Worm (Caenorhabditis elegans) whole organism, young adult: ENCODE data around the gene fbxc-40.
"Not testable (repeated sequence)": the region's sequence is repeated elsewhere in the genome, so short reads cannot be mapped to it uniquely, and the experiment has no call there.

Experiments used
- B0336.3 ChIP-seq: fragments of 200-800 bp; sonication (Bioruptor generic); IDR thresholded peaks from 2 replicates; pipeline ENCODE4 v1.3.6; 2022; ENCODE audit warnings: missing genetic modification characterization, missing compliant biosample characterization
- F23B12.7 ChIP-seq: sonication (generic microtip); optimal IDR thresholded peaks from 2 replicates; lab custom pipeline; 2017; ENCODE audit warnings: missing genetic modification characterization, mild to moderate bottlenecking, missing compliant biosample characterization, antibody characterized with exemption, moderate library complexity; ENCODE audit not compliant: insufficient read depth
- F33H1.4 ChIP-seq: fragments of 200-800 bp; sonication (Bioruptor generic); IDR thresholded peaks from 2 replicates; pipeline ENCODE4 v1.3.6; 2022; ENCODE audit warnings: missing genetic modification reagents, missing genetic modification characterization, missing compliant biosample characterization
- F52B5.7 ChIP-seq: sonication (generic microtip); optimal IDR thresholded peaks from 2 replicates; lab custom pipeline; 2016; ENCODE audit warnings: mild to moderate bottlenecking, missing genetic modification characterization, missing compliant biosample characterization
- F57A8.1 ChIP-seq: fragments of 200-800 bp; sonication (Bioruptor generic); optimal IDR thresholded peaks from 2 replicates; lab custom pipeline; 2018; ENCODE audit warnings: mild to moderate bottlenecking, missing genetic modification characterization, moderate library complexity, missing compliant biosample characterization
- T07F8.4 ChIP-seq: sonication (generic microtip); optimal IDR thresholded peaks from 2 replicates; lab custom pipeline; 2016; ENCODE audit warnings: mild to moderate bottlenecking, missing genetic modification characterization, moderate library complexity, missing compliant biosample characterization
- Y53F4B.3 ChIP-seq: fragments of 200-800 bp; sonication (Bioruptor generic); IDR thresholded peaks from 2 replicates; pipeline ENCODE4 v1.3.6; 2022; ENCODE audit warnings: missing genetic modification reagents, missing genetic modification characterization, missing compliant biosample characterization
- ama-1 ChIP-seq, 3 experiments: fragments of 150-350 bp in 1 of 3; sonication (generic microtip) in 2 of 3; optimal IDR thresholded peaks; 2 replicates each; lab custom pipeline; 2014 to 2018; ENCODE audit warnings: missing biosample characterization in 2 of 3, missing genetic modification characterization in 2 of 3, missing genetic modification reagents in 2 of 3
- athp-1 ChIP-seq: sonication (generic microtip); optimal IDR thresholded peaks from 2 replicates; lab custom pipeline; 2017; ENCODE audit warnings: mild to moderate bottlenecking, missing genetic modification characterization, missing compliant biosample characterization
- attf-3 ChIP-seq: fragments of 200-800 bp; sonication (Bioruptor generic); conservative IDR thresholded peaks from 2 replicates; pipeline ENCODE4 v1.3.6; 2022; ENCODE audit warnings: missing genetic modification reagents, missing genetic modification characterization, missing compliant biosample characterization
- ceh-27 ChIP-seq: fragments of 200-800 bp; sonication (Bioruptor generic); optimal IDR thresholded peaks from 2 replicates; lab custom pipeline; 2018; ENCODE audit warnings: mild to moderate bottlenecking, missing genetic modification characterization, moderate library complexity, missing compliant biosample characterization
- ceh-40 ChIP-seq: fragments of 200-800 bp; sonication (Bioruptor generic); IDR thresholded peaks from 2 replicates; pipeline ENCODE4 v1.3.6; 2022; ENCODE audit warnings: missing genetic modification characterization, missing compliant biosample characterization
- ceh-58 ChIP-seq: fragments of 200-800 bp; sonication (Bioruptor generic); IDR thresholded peaks from 2 replicates; pipeline ENCODE4 v1.3.6; 2022; ENCODE audit warnings: missing genetic modification characterization, missing compliant biosample characterization
- ceh-91 ChIP-seq: fragments of 200-800 bp; sonication (Bioruptor generic); IDR thresholded peaks from 2 replicates; pipeline ENCODE4 v1.3.6; 2022; ENCODE audit warnings: missing genetic modification reagents, missing genetic modification characterization, missing compliant biosample characterization
- egl-44 ChIP-seq: fragments of 200-800 bp; sonication (Bioruptor generic); IDR thresholded peaks from 2 replicates; pipeline ENCODE4 v1.3.6; 2022; ENCODE audit warnings: missing genetic modification reagents, missing genetic modification characterization, missing compliant biosample characterization
- ets-4 ChIP-seq: fragments of 200-800 bp; sonication (Bioruptor generic); optimal IDR thresholded peaks from 2 replicates; lab custom pipeline; 2018; ENCODE audit warnings: mild to moderate bottlenecking, missing genetic modification characterization, missing compliant biosample characterization
- fkh-3 ChIP-seq: sonication (generic microtip); optimal IDR thresholded peaks from 2 replicates; lab custom pipeline; 2016; ENCODE audit warnings: mild to moderate bottlenecking, missing genetic modification characterization, missing compliant biosample characterization
- him-1 ChIP-seq: sonication (generic microtip); optimal IDR thresholded peaks from 2 replicates; lab custom pipeline; 2016; ENCODE audit warnings: missing genotype, missing genetic modification reagents, missing genetic modification characterization, missing compliant biosample characterization
- hmg-1.2 ChIP-seq: fragments of 200-800 bp; sonication (Bioruptor generic); IDR thresholded peaks from 2 replicates; pipeline ENCODE4 v1.3.6; 2022; ENCODE audit warnings: missing genetic modification reagents, missing genetic modification characterization, missing compliant biosample characterization
- lin-35 ChIP-seq, 3 experiments: fragments of 150-350 bp in 2 of 3; sonication (generic microtip) in 1 of 3; optimal IDR thresholded peaks; 2 replicates each; lab custom pipeline; 2014 to 2018; ENCODE audit warnings: missing biosample characterization in 3 of 3, missing genetic modification characterization in 3 of 3, missing genetic modification reagents in 3 of 3
- lin-54 ChIP-seq: fragments of 200-800 bp; sonication (Bioruptor generic); optimal IDR thresholded peaks from 2 replicates; lab custom pipeline; 2018; ENCODE audit warnings: mild to moderate bottlenecking, missing genetic modification characterization, missing compliant biosample characterization
- lir-1 ChIP-seq: fragments of 200-800 bp; sonication (Bioruptor generic); conservative IDR thresholded peaks from 2 replicates; pipeline ENCODE4 v1.3.6; 2022; ENCODE audit warnings: missing genetic modification reagents, missing genetic modification characterization, missing compliant biosample characterization
- madf-10 ChIP-seq: sonication (generic microtip); optimal IDR thresholded peaks from 2 replicates; lab custom pipeline; 2016; ENCODE audit warnings: mild to moderate bottlenecking, missing genetic modification characterization, missing compliant biosample characterization
- madf-3 ChIP-seq: fragments of 200-800 bp; sonication (Bioruptor generic); IDR thresholded peaks from 2 replicates; pipeline ENCODE4 v1.3.6; 2022; ENCODE audit warnings: missing genetic modification reagents, missing genetic modification characterization, missing compliant biosample characterization
- mcd-1 ChIP-seq: fragments of 200-800 bp; sonication (Bioruptor generic); IDR thresholded peaks from 2 replicates; pipeline ENCODE4 v1.3.6; 2022; ENCODE audit warnings: missing genetic modification reagents, missing genetic modification characterization, missing compliant biosample characterization
- mxl-1 ChIP-seq: sonication (generic microtip); optimal IDR thresholded peaks from 2 replicates; lab custom pipeline; 2016; ENCODE audit warnings: missing genetic modification characterization, missing compliant biosample characterization
- nfya-2 ChIP-seq: fragments of 200-800 bp; sonication (Bioruptor generic); IDR thresholded peaks from 2 replicates; pipeline ENCODE4 v1.3.6; 2022; ENCODE audit warnings: missing genetic modification reagents, missing genetic modification characterization, missing compliant biosample characterization
- nfyb-1 ChIP-seq: fragments of 200-800 bp; sonication (Bioruptor generic); IDR thresholded peaks from 2 replicates; pipeline ENCODE4 v1.3.6; 2022; ENCODE audit warnings: missing genetic modification reagents, missing genetic modification characterization, missing compliant biosample characterization
- pbrm-1 ChIP-seq: fragments of 200-800 bp; sonication (Bioruptor generic); IDR thresholded peaks from 2 replicates; pipeline ENCODE4 v1.3.6; 2022; ENCODE audit warnings: missing genetic modification reagents, missing genetic modification characterization, missing compliant biosample characterization
- pha-4 ChIP-seq: fragments of 150-350 bp; sonication (generic microtip); optimal IDR thresholded peaks from 2 replicates; lab custom pipeline; 2014; ENCODE audit warnings: missing biosample characterization, missing genetic modification reagents, missing genetic modification characterization
- snpc-1.3 ChIP-seq: sonication (generic microtip); optimal IDR thresholded peaks from 2 replicates; lab custom pipeline; 2017; ENCODE audit warnings: missing genetic modification characterization, mild to moderate bottlenecking, missing compliant biosample characterization, antibody characterized with exemption, moderate library complexity, missing genotype, missing genetic modification reagents; ENCODE audit not compliant: insufficient read depth
- somi-1 ChIP-seq: fragments of 200-800 bp; sonication (Bioruptor generic); optimal IDR thresholded peaks from 2 replicates; lab custom pipeline; 2018; ENCODE audit warnings: mild to moderate bottlenecking, missing genetic modification characterization, missing compliant biosample characterization
- tbp1 ChIP-seq: fragments of 200-800 bp; sonication (Bioruptor generic); optimal IDR thresholded peaks from 2 replicates; lab custom pipeline; 2018; ENCODE audit warnings: mild to moderate bottlenecking, missing genetic modification characterization, missing compliant biosample characterization
- unc-62 ChIP-seq: fragments of 150-350 bp; optimal IDR thresholded peaks from 2 replicates; lab custom pipeline; 2014; ENCODE audit warnings: missing biosample characterization, missing genetic modification reagents, missing genetic modification characterization

The fbxc-40 gene

ce11 chrII:991300-991699, 5.5 kb downstream of the fbxc-40 start, which contains the start of gene fbxc-42:
fbxc-42 (plus strand) TSS chrII:991600.
- TF ChIP-seq nfya-2 (GFP tag; lab: Robert Waterston, UW) (no peak), egl-44 (no peak), snpc-1.3 (tag; lab: Kevin White, UChicago) (no peak), nfyb-1 (GFP tag; lab: Robert Waterston, UW) (no peak), ceh-58 (GFP tag; lab: Robert Waterston, UW) (no peak), B0336.3 (no peak), Y53F4B.3 (GFP tag; lab: Robert Waterston, UW) (no peak), lir-1 (GFP tag; lab: Robert Waterston, UW) (no peak), fkh-3 (tag; lab: Kevin White, UChicago) (no peak), ceh-27 (no peak), mxl-1 (tag; lab: Kevin White, UChicago) (no peak), ceh-91 (GFP tag; lab: Robert Waterston, UW) (no peak), F23B12.7 (tag; lab: Kevin White, UChicago) (no peak), T07F8.4 (tag; lab: Kevin White, UChicago) (no peak), madf-10 (tag; lab: Kevin White, UChicago) (no peak)

- not testable (repeated sequence) for TF ChIP-seq Y53F4B.3, pbrm-1, lir-1 (GFP tag; lab: Robert Waterston, UW)
Measured at ce11 chrII:994231-994630, 8.4 kb downstream of the fbxc-40 start, which contains the start of gene F45D11.7. F45D11.7 (plus strand) TSS chrII:994531.

ce11 chrII:996112-996511, 10.3 kb downstream of the fbxc-40 start, which contains the start of gene F45D11.11:
F45D11.11 (minus strand) TSS chrII:996212.
- TF ChIP-seq lin-54; F52B5.7; him-1 (tag; lab: Kevin White, UChicago): not testable (repeated sequence)

- TF ChIP-seq him-1 (tag; lab: Kevin White, UChicago), result no peak
- no peak for TF ChIP-seq F33H1.4 (GFP tag; lab: Robert Waterston, UW)
- no peak for TF ChIP-seq tbp1 (GFP tag; lab: Kevin White, UChicago)
- TF ChIP-seq unc-62 (GFP tag; lab: Kevin White, UChicago), result no peak
- TF ChIP-seq T07F8.4 (tag; lab: Kevin White, UChicago), result no peak
- no peak for TF ChIP-seq somi-1 (GFP tag; lab: Kevin White, UChicago)
- TF ChIP-seq lin-35 (GFP tag; optimal IDR thresholded peaks at IDR 0.05; lab: Kevin White, UChicago), result no peak
- TF ChIP-seq hmg-1.2 (GFP tag; lab: Robert Waterston, UW), result no peak
- no peak for TF ChIP-seq ceh-40 (GFP tag; lab: Robert Waterston, UW)
- TF ChIP-seq ama-1 (optimal IDR thresholded peaks at IDR 0.05; lab: Kevin White, UChicago), result no peak
- no peak for TF ChIP-seq ama-1 (GFP tag; optimal IDR thresholded peaks at IDR 0.05; lab: Kevin White, UChicago)
- TF ChIP-seq ets-4, result no peak
- no peak for TF ChIP-seq F57A8.1 (GFP tag; lab: Kevin White, UChicago)
- TF ChIP-seq attf-3, result no peak
- TF ChIP-seq lir-1 (GFP tag; lab: Robert Waterston, UW), result no peak
- TF ChIP-seq mcd-1, result no peak
- no peak for TF ChIP-seq madf-3
- no peak for TF ChIP-seq mxl-1 (tag; lab: Kevin White, UChicago)
- TF ChIP-seq pha-4 (tag; lab: Kevin White, UChicago), result no peak
- TF ChIP-seq athp-1 (tag; lab: Kevin White, UChicago), result no peak
Measured at ce11 chrII:999493-999892, 13.7 kb downstream of the fbxc-40 start, which contains the start of gene fbxb-29. fbxb-29 (minus strand) TSS chrII:999593.
